Worm (Caenorhabditis elegans): ENCODE data around the gene snb-6.

DNA sequence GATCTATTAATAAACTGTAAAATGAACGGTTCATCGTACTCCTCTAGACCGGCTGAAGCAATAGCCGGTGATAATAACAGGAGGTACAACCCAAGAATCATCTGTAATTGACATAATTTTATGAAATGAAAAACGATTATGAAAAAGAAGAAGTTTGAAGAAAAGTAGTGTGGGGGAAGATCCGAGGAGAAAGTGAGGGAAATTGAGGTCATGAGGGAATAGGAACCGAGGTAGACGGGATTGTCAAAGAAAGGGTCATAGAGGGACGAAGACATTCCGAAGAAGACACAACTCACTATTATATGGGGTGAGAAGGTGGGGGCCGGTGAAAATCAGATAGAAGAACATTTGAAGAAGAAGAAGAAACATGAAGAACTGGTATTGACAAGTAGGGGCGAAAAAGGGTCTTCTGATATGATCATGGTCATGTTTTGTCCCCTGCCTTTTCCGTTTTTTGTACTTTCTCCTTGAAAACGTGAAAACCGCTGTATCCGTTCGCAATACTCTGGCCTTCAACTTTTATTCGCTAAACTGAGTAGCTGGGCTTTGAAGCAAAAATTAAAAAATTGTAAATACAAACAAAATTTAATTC is 7.4 kb downstream of the snb-6 start, which contains the start of gene oac-46:
- TF ChIP-seq unc-86 (tag; optimal IDR thresholded peaks at IDR 0.05) (no peak), unc-55 (GFP tag; optimal IDR thresholded peaks at IDR 0.05) (no peak), C38D4.7 (GFP tag; optimal IDR thresholded peaks at IDR 0.05) (no peak), hlh-8 (tag; optimal IDR thresholded peaks at IDR 0.05) (no peak), hlh-13 (GFP tag; optimal IDR thresholded peaks at IDR 0.05) (no peak), dve-1 (tag; optimal IDR thresholded peaks at IDR 0.05) (no peak), rnt-1 (tag; optimal IDR thresholded peaks at IDR 0.05) (no peak), ahr-1 (tag; optimal IDR thresholded peaks at IDR 0.05) (no peak), ceh-9 (tag; optimal IDR thresholded peaks at IDR 0.05) (no peak), ama-1 (optimal IDR thresholded peaks at IDR 0.05) (no peak), dmd-4 (tag; optimal IDR thresholded peaks at IDR 0.05; ENCODE audit: borderline replicate concordance) (no peak), che-1 (tag; optimal IDR thresholded peaks at IDR 0.05) (no peak)
